Fruit fly (Drosophila melanogaster) whole organism, embryonic: ENCODE data around the gene CG12522.
A peak's percentile ranks its signal among the peaks of the same experiment; 100 is the strongest.

Source experiments
- CG2116 ChIP-seq: fragments of 200-800 bp; sonication (Bioruptor generic); optimal IDR thresholded peaks from 3 replicates; lab custom pipeline; 2018; ENCODE audit warnings: missing biosample characterization, mild to moderate bottlenecking, missing genetic modification characterization
- CG32532 ChIP-seq: fragments of 200-800 bp; sonication (Bioruptor generic); IDR thresholded peaks from 2 replicates; pipeline ENCODE4 v1.3.6; 2022; ENCODE audit warnings: missing biosample characterization, missing genetic modification characterization
- CG32772 ChIP-seq: fragments of 200-800 bp; sonication (Bioruptor generic); IDR thresholded peaks from 2 replicates; pipeline ENCODE4 v1.3.6; 2022; ENCODE audit warnings: missing biosample characterization, missing genetic modification characterization
- GATAe ChIP-seq: fragments of 200-800 bp; sonication (Bioruptor generic); conservative IDR thresholded peaks from 2 replicates; pipeline ENCODE4 v1.3.6; 2022; ENCODE audit warnings: missing biosample characterization, missing genetic modification characterization
- fru ChIP-seq: fragments of >200 bp; optimal IDR thresholded peaks from 2 replicates; lab custom pipeline; 2017
- grau ChIP-seq: fragments of 200-800 bp; optimal IDR thresholded peaks from 3 replicates; lab custom pipeline; 2019; ENCODE audit warnings: missing biosample characterization, mild to moderate bottlenecking, missing genetic modification characterization, moderate library complexity
- maf-S ChIP-seq: fragments of 200-800 bp; sonication (Bioruptor generic); optimal IDR thresholded peaks from 2 replicates; lab custom pipeline; 2016; ENCODE audit warnings: missing biosample characterization, missing genetic modification characterization
- sc ChIP-seq, 3 experiments: fragments of >200 bp in 2 of 3; fragments of 200-800 bp in 1 of 3; sonication (Bioruptor generic) in 1 of 3; optimal IDR thresholded peaks; 2 replicates in 2 of 3; 3 replicates in 1 of 3; lab custom pipeline; 2017; ENCODE audit warnings: mild to moderate bottlenecking in 1 of 3, missing biosample characterization in 1 of 3, missing genetic modification characterization in 1 of 3, missing genetic modification reagents in 1 of 3
- sob ChIP-seq: fragments of 200-800 bp; sonication (Bioruptor generic); IDR thresholded peaks from 2 replicates; pipeline ENCODE4 v1.3.6; 2022; ENCODE audit warnings: missing biosample characterization, missing genetic modification characterization
- tio ChIP-seq: fragments of 200-800 bp; sonication (Bioruptor generic); optimal IDR thresholded peaks from 2 replicates; lab custom pipeline; 2017; ENCODE audit warnings: missing biosample characterization, missing genetic modification characterization, inconsistent platforms

dm6 chr3L:11061200-11061599 is 46.8 kb upstream of the CG12522 start, which contains the start of the genes CG6321 and Blos2:
- TF ChIP-seq fru (no peak), CG32532 (peak; percentile 70; the same call in 1 of the 2 replicates), CG2116 (GFP tag; lab: Kevin White, UChicago) (peak; percentile 25), sc (optimal IDR thresholded peaks at IDR 0.05; lab: Kevin White, UChicago) (no peak), sc (GFP tag; optimal IDR thresholded peaks at IDR 0.05; lab: Kevin White, UChicago) (peak; percentile 22), maf-S (GFP tag; lab: Kevin White, UChicago) (no peak), GATAe (GFP tag; lab: Robert Waterston, UW) (peak; percentile 55; the same call in 1 of the 2 replicates), sob (GFP tag; lab: Robert Waterston, UW) (peak; percentile 76), tio (GFP tag; lab: Kevin White, UChicago) (peak; percentile 37), CG32772 (GFP tag; lab: Robert Waterston, UW) (0 out of 2 replicates have a peak, but pooled peaks have one; percentile 5), grau (tag; lab: Kevin White, UChicago) (peak; percentile 85)
